Worm (Caenorhabditis elegans) whole organism, L4/young adult: ENCODE measurements around the gene atg-18.

ENCODE experiments used
- W03F9.2 ChIP-seq: fragments of 150-350 bp; optimal IDR thresholded peaks from 2 replicates; lab custom pipeline; 2014; ENCODE audit warnings: missing biosample characterization, missing genetic modification characterization
- dao-5 ChIP-seq: sonication (generic microtip); optimal IDR thresholded peaks from 2 replicates; lab custom pipeline; 2016; ENCODE audit warnings: missing genotype, missing genetic modification characterization, moderate library complexity, missing compliant biosample characterization

DNA sequence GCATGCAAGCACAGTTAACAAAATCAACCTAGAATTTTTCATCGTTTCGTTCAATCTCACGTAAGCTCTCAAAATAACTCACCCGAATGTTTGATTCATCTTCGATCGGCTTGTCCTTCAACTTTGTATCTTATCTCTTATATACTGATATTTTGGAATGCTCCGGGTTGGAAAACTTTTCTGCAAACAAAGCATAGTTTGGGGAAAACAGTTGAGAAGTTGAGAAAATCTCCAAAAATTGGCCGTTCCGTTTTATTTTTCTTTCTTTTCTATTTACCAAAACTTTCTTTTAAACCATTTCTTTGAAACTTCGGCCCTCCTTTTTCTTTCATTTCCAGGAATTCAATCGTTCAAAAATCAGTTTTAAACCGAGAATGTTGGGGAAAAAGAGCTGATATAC, 28.5 kb downstream of the atg-18 start, which contains the start of gene F41E6.15:
- TF ChIP-seq dao-5 (no peak), W03F9.2 (tag; lab: Kevin White, UChicago) (no peak)
